Worm (Caenorhabditis elegans) whole organism, L1 larva: ENCODE results near the gene clic-1.

Source experiments
- mep-1 ChIP-seq: fragments of 150-350 bp; optimal IDR thresholded peaks from 2 replicates; lab custom pipeline; 2014; ENCODE audit warnings: missing biosample characterization, missing genetic modification characterization
- unc-130 ChIP-seq: fragments of 150-350 bp; optimal IDR thresholded peaks from 2 replicates; lab custom pipeline; 2017; ENCODE audit warnings: missing biosample characterization, missing genetic modification characterization, inconsistent platforms

DNA sequence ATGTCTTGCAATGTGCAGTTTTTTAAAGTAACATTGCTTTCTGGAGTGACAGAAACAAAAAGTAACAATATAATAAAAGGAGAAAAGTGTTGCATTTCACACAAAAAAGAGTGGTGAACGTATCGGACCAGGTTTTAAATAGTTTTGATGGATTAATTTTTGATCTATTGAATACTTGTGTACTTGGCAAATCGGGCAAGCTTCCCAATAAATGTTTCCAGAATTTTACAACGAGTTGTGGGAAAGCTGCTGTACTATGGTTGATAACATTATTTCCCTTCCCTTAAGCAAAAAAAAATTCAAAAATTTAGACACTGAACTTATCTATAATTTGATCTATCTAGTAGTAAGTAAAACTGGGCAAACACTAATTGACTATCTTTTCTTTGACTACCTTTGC lies 41.3 kb downstream of the clic-1 start, which contains the start of gene C12D5.10:
- TF ChIP-seq unc-130 (tag; lab: Kevin White, UChicago) (no peak), mep-1 (tag; lab: Kevin White, UChicago) (no peak)
